Worm (Caenorhabditis elegans) whole organism, young adult: ENCODE data around the gene F21H7.12.

ENCODE experiments used
- B0336.3 ChIP-seq: fragments of 200-800 bp; sonication (Bioruptor generic); IDR thresholded peaks from 2 replicates; pipeline ENCODE4 v1.3.6; 2022; ENCODE audit warnings: missing genetic modification characterization, missing compliant biosample characterization
- D2030.7 ChIP-seq: fragments of 200-800 bp; sonication (Bioruptor generic); IDR thresholded peaks from 2 replicates; pipeline ENCODE4 v1.3.6; 2022; ENCODE audit warnings: missing genetic modification reagents, missing genetic modification characterization, missing compliant biosample characterization
- F23B12.7 ChIP-seq: sonication (generic microtip); optimal IDR thresholded peaks from 2 replicates; lab custom pipeline; 2017; ENCODE audit warnings: missing genetic modification characterization, mild to moderate bottlenecking, missing compliant biosample characterization, antibody characterized with exemption, moderate library complexity; ENCODE audit not compliant: insufficient read depth
- F33H1.4 ChIP-seq: fragments of 200-800 bp; sonication (Bioruptor generic); IDR thresholded peaks from 2 replicates; pipeline ENCODE4 v1.3.6; 2022; ENCODE audit warnings: missing genetic modification reagents, missing genetic modification characterization, missing compliant biosample characterization
- F37B4.10 ChIP-seq: fragments of 200-800 bp; sonication (Bioruptor generic); IDR thresholded peaks from 2 replicates; pipeline ENCODE4 v1.3.6; 2022; ENCODE audit warnings: missing genetic modification characterization, missing compliant biosample characterization
- F52B5.7 ChIP-seq: sonication (generic microtip); optimal IDR thresholded peaks from 2 replicates; lab custom pipeline; 2016; ENCODE audit warnings: mild to moderate bottlenecking, missing genetic modification characterization, missing compliant biosample characterization
- F57C9.4 ChIP-seq: sonication (generic microtip); optimal IDR thresholded peaks from 2 replicates; lab custom pipeline; 2017; ENCODE audit warnings: mild to moderate bottlenecking, missing genetic modification characterization, missing compliant biosample characterization
- K11D2.4 ChIP-seq: fragments of 200-800 bp; sonication (Bioruptor generic); IDR thresholded peaks from 2 replicates; pipeline ENCODE4 v1.3.6; 2022; ENCODE audit warnings: missing genetic modification reagents, missing genetic modification characterization, missing compliant biosample characterization
- K12H6.12 ChIP-seq: fragments of 200-800 bp; sonication (Bioruptor generic); optimal IDR thresholded peaks from 2 replicates; lab custom pipeline; 2018; ENCODE audit warnings: mild to moderate bottlenecking, missing genetic modification characterization, missing compliant biosample characterization
- T26A5.8 ChIP-seq: sonication (generic microtip); optimal IDR thresholded peaks from 2 replicates; lab custom pipeline; 2016; ENCODE audit warnings: missing genetic modification characterization, missing compliant biosample characterization
- Y53G8AR.9 ChIP-seq: fragments of 200-800 bp; sonication (Bioruptor generic); conservative IDR thresholded peaks from 2 replicates; pipeline ENCODE4 v1.3.6; 2022; ENCODE audit warnings: missing genetic modification reagents, missing genetic modification characterization, missing compliant biosample characterization
- Y56A3A.18 ChIP-seq: fragments of 200-800 bp; sonication (Bioruptor generic); IDR thresholded peaks from 2 replicates; pipeline ENCODE4 v1.3.6; 2022; ENCODE audit warnings: missing genetic modification reagents, missing genetic modification characterization, missing compliant biosample characterization
- Y67H2A.10 ChIP-seq: fragments of 200-800 bp; sonication (Bioruptor generic); conservative IDR thresholded peaks from 2 replicates; pipeline ENCODE4 v1.3.6; 2022; ENCODE audit warnings: missing genetic modification reagents, missing genetic modification characterization, missing compliant biosample characterization
- akir-1 ChIP-seq: fragments of 200-800 bp; sonication (Bioruptor generic); optimal IDR thresholded peaks from 2 replicates; lab custom pipeline; 2018; ENCODE audit warnings: mild to moderate bottlenecking, missing genetic modification characterization, moderate library complexity, missing compliant biosample characterization
- athp-1 ChIP-seq: sonication (generic microtip); optimal IDR thresholded peaks from 2 replicates; lab custom pipeline; 2017; ENCODE audit warnings: mild to moderate bottlenecking, missing genetic modification characterization, missing compliant biosample characterization
- attf-3 ChIP-seq: fragments of 200-800 bp; sonication (Bioruptor generic); conservative IDR thresholded peaks from 2 replicates; pipeline ENCODE4 v1.3.6; 2022; ENCODE audit warnings: missing genetic modification reagents, missing genetic modification characterization, missing compliant biosample characterization
- bed-1 ChIP-seq: fragments of 200-800 bp; sonication (Bioruptor generic); IDR thresholded peaks from 2 replicates; pipeline ENCODE4 v1.3.6; 2022; ENCODE audit warnings: missing genetic modification reagents, missing genetic modification characterization, missing compliant biosample characterization
- cebp-2 ChIP-seq: fragments of 200-800 bp; sonication (Bioruptor generic); IDR thresholded peaks from 2 replicates; pipeline ENCODE4 v1.3.6; 2022; ENCODE audit warnings: missing genetic modification characterization, missing compliant biosample characterization
- ceh-40 ChIP-seq: fragments of 200-800 bp; sonication (Bioruptor generic); IDR thresholded peaks from 2 replicates; pipeline ENCODE4 v1.3.6; 2022; ENCODE audit warnings: missing genetic modification characterization, missing compliant biosample characterization
- dpff-1 ChIP-seq: sonication (generic microtip); optimal IDR thresholded peaks from 2 replicates; lab custom pipeline; 2017; ENCODE audit warnings: mild to moderate bottlenecking, missing genetic modification characterization, missing compliant biosample characterization
- egl-18 ChIP-seq: fragments of 200-800 bp; sonication (Bioruptor generic); IDR thresholded peaks from 2 replicates; pipeline ENCODE4 v1.3.6; 2022; ENCODE audit warnings: missing genetic modification reagents, missing genetic modification characterization, missing compliant biosample characterization
- egrh-3 ChIP-seq: fragments of 200-800 bp; sonication (Bioruptor generic); IDR thresholded peaks from 2 replicates; pipeline ENCODE4 v1.3.6; 2022; ENCODE audit warnings: missing genetic modification reagents, missing genetic modification characterization, missing compliant biosample characterization
- ets-4 ChIP-seq: fragments of 200-800 bp; sonication (Bioruptor generic); optimal IDR thresholded peaks from 2 replicates; lab custom pipeline; 2018; ENCODE audit warnings: mild to moderate bottlenecking, missing genetic modification characterization, missing compliant biosample characterization
- fkh-3 ChIP-seq: sonication (generic microtip); optimal IDR thresholded peaks from 2 replicates; lab custom pipeline; 2016; ENCODE audit warnings: mild to moderate bottlenecking, missing genetic modification characterization, missing compliant biosample characterization
- him-1 ChIP-seq: sonication (generic microtip); optimal IDR thresholded peaks from 2 replicates; lab custom pipeline; 2016; ENCODE audit warnings: missing genotype, missing genetic modification reagents, missing genetic modification characterization, missing compliant biosample characterization
- hrde-1 ChIP-seq: sonication (generic microtip); optimal IDR thresholded peaks from 2 replicates; lab custom pipeline; 2016; ENCODE audit warnings: missing genetic modification characterization, mild to moderate bottlenecking, missing compliant biosample characterization, moderate library complexity, missing genotype, missing genetic modification reagents, borderline replicate concordance
- hsf-1 ChIP-seq: fragments of 200-800 bp; sonication (Bioruptor generic); IDR thresholded peaks from 2 replicates; pipeline ENCODE4 v1.3.6; 2022; ENCODE audit warnings: missing genetic modification reagents, missing genetic modification characterization, missing compliant biosample characterization
- let-607 ChIP-seq, 2 experiments: fragments of 200-800 bp in 1 of 2; sonication (Bioruptor generic) in 1 of 2; sonication (generic microtip) in 1 of 2; optimal IDR thresholded peaks; 2 replicates each; lab custom pipeline; 2016 to 2018; ENCODE audit warnings: mild to moderate bottlenecking in 2 of 2, missing compliant biosample characterization in 2 of 2, missing genetic modification characterization in 2 of 2, moderate library complexity in 2 of 2, missing genotype in 1 of 2
- lin-35 ChIP-seq, 3 experiments: fragments of 150-350 bp in 2 of 3; sonication (generic microtip) in 1 of 3; optimal IDR thresholded peaks; 2 replicates each; lab custom pipeline; 2014 to 2018; ENCODE audit warnings: missing biosample characterization in 3 of 3, missing genetic modification characterization in 3 of 3, missing genetic modification reagents in 3 of 3
- lin-54 ChIP-seq: fragments of 200-800 bp; sonication (Bioruptor generic); optimal IDR thresholded peaks from 2 replicates; lab custom pipeline; 2018; ENCODE audit warnings: mild to moderate bottlenecking, missing genetic modification characterization, missing compliant biosample characterization
- madf-8 ChIP-seq: fragments of 200-800 bp; sonication (Bioruptor generic); conservative IDR thresholded peaks from 2 replicates; pipeline ENCODE4 v1.3.6; 2022; ENCODE audit warnings: missing genetic modification reagents, missing genetic modification characterization, missing compliant biosample characterization
- nfya-1 ChIP-seq: sonication (generic microtip); optimal IDR thresholded peaks from 2 replicates; lab custom pipeline; 2017; ENCODE audit warnings: antibody characterized with exemption, missing compliant biosample characterization, missing genetic modification characterization, borderline replicate concordance; ENCODE audit not compliant: insufficient read depth
- nfya-2 ChIP-seq: fragments of 200-800 bp; sonication (Bioruptor generic); IDR thresholded peaks from 2 replicates; pipeline ENCODE4 v1.3.6; 2022; ENCODE audit warnings: missing genetic modification reagents, missing genetic modification characterization, missing compliant biosample characterization
- nhr-120 ChIP-seq: fragments of 200-800 bp; sonication (Bioruptor generic); IDR thresholded peaks from 2 replicates; pipeline ENCODE4 v1.3.6; 2022; ENCODE audit warnings: missing genetic modification characterization, missing compliant biosample characterization
- rcor-1 ChIP-seq: fragments of 200-800 bp; sonication (Bioruptor generic); IDR thresholded peaks from 2 replicates; pipeline ENCODE4 v1.3.6; 2022; ENCODE audit warnings: missing genetic modification reagents, missing genetic modification characterization, missing compliant biosample characterization
- repo-1 ChIP-seq: sonication (generic microtip); optimal IDR thresholded peaks from 2 replicates; lab custom pipeline; 2017; ENCODE audit warnings: mild to moderate bottlenecking, missing genetic modification characterization, missing compliant biosample characterization
- sptf-2 ChIP-seq: fragments of 200-800 bp; sonication (Bioruptor generic); optimal IDR thresholded peaks from 2 replicates; lab custom pipeline; 2018; ENCODE audit warnings: mild to moderate bottlenecking, missing genetic modification characterization, missing compliant biosample characterization
- unc-130 ChIP-seq: sonication (generic microtip); optimal IDR thresholded peaks from 2 replicates; lab custom pipeline; 2016; ENCODE audit warnings: missing genetic modification reagents, missing genetic modification characterization, missing compliant biosample characterization
- zim-3 ChIP-seq: sonication (generic microtip); optimal IDR thresholded peaks from 2 replicates; lab custom pipeline; 2017; ENCODE audit warnings: mild to moderate bottlenecking, missing genetic modification characterization, moderate library complexity, missing compliant biosample characterization

The F21H7.12 gene

ce11 chrV:16246579-16246978 is 16.6 kb downstream of the F21H7.12 start, which contains the start of gene srh-95:
Gene srh-95 (plus strand): TSS chrV:16246879.
- TF ChIP-seq lin-35 (GFP tag; optimal IDR thresholded peaks at IDR 0.05; lab: Kevin White, UChicago) (no peak), K11D2.4 (no peak), B0336.3 (GFP tag; lab: Robert Waterston, UW) (no peak), Y56A3A.18 (no peak)

- TF ChIP-seq repo-1 (tag; lab: Kevin White, UChicago): no peak
- no peak for TF ChIP-seq D2030.7 (GFP tag; lab: Robert Waterston, UW)
- no peak for TF ChIP-seq F23B12.7 (tag; lab: Kevin White, UChicago)
- no peak for TF ChIP-seq F33H1.4 (GFP tag; lab: Robert Waterston, UW)
- TF ChIP-seq fkh-3 (tag; lab: Kevin White, UChicago): no peak
- no peak for TF ChIP-seq Y67H2A.10 (GFP tag; lab: Robert Waterston, UW)
- no peak for TF ChIP-seq ceh-40 (GFP tag; lab: Robert Waterston, UW)
- no peak for TF ChIP-seq hsf-1
- no peak for TF ChIP-seq him-1 (tag; lab: Kevin White, UChicago)
- TF ChIP-seq unc-130 (GFP tag; lab: Kevin White, UChicago): no peak
- TF ChIP-seq ets-4: no peak
- no peak for TF ChIP-seq attf-3 (GFP tag; lab: Robert Waterston, UW)
- no peak for TF ChIP-seq cebp-2 (GFP tag; lab: Robert Waterston, UW)
- TF ChIP-seq nfya-2 (GFP tag; lab: Robert Waterston, UW): no peak
- TF ChIP-seq nfya-1: no peak
- TF ChIP-seq sptf-2 (GFP tag; lab: Kevin White, UChicago): no peak
- TF ChIP-seq T26A5.8 (tag; lab: Kevin White, UChicago): no peak
- TF ChIP-seq bed-1 (GFP tag; lab: Robert Waterston, UW): no peak
- TF ChIP-seq egl-18 (GFP tag; lab: Robert Waterston, UW): no peak
- no peak for TF ChIP-seq zim-3 (tag; lab: Kevin White, UChicago)
- TF ChIP-seq, all 124 proteins: peak for 0
Measured at ce11 chrV:16249105-16249504, 19.1 kb downstream of the F21H7.12 start.

DNA sequence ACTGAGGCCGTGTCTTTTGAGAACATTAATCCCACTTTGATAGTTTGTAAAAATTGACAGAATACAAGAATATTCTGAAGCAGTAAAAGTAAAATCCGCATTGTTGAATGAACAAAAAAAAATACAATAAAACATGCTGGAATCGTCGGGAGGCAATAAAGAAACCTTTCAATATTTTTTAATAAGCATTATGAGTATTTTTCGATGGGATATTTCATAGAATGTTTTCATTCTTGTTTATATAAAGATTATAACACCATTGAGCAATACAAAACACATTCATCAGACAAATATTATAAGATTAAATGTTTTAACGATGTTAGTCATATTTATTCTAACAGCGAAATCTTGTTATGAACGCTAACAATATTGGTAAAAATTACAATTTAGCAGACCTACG is 23.7 kb downstream of the F21H7.12 start, which contains the start of gene gcy-20:
Gene gcy-20 (minus strand): TSS at position 101 of the 400 bp plus-strand sequence.
- no peak for TF ChIP-seq F57C9.4 (tag; lab: Kevin White, UChicago)
- TF ChIP-seq K12H6.12 (tag; lab: Kevin White, UChicago): no peak
- no peak for TF ChIP-seq F37B4.10 (GFP tag; lab: Robert Waterston, UW)
- no peak for TF ChIP-seq athp-1
- TF ChIP-seq rcor-1: no peak
- TF ChIP-seq nhr-120 (GFP tag; lab: Robert Waterston, UW): no peak
- no peak for TF ChIP-seq hrde-1 (tag; lab: Kevin White, UChicago)
- no peak for TF ChIP-seq lin-54 (GFP tag; lab: Kevin White, UChicago)
- TF ChIP-seq F52B5.7 (tag; lab: Kevin White, UChicago): no peak
- no peak for TF ChIP-seq egrh-3 (GFP tag; lab: Robert Waterston, UW)
- no peak for TF ChIP-seq madf-8
- no peak for TF ChIP-seq akir-1
- TF ChIP-seq K11D2.4: no peak

DNA sequence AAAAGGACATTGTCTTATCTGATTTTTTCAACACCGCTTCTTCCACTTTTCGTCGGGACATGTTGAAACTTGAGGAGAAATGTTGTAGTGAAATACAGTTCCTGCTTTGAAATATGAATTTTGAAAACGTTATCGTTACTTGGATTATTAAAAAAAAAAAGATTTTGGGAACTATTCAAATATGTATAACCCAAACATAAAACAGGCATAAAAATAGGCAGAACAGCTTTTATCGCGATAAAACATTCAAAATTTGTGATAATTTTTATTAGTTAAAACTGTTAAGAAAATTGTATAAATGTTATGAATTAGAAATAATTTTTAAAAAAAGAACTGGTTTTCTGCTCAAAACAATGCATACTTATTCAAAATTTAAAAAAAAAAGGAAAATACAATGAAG is 26.4 kb downstream of the F21H7.12 start, which contains the start of gene bgnt-1.3:
Gene bgnt-1.3 (minus strand): TSS at position 101 of the 400 bp plus-strand sequence.
- TF ChIP-seq dpff-1 (no peak), Y53G8AR.9 (GFP tag; lab: Robert Waterston, UW) (no peak), cebp-2 (GFP tag; lab: Robert Waterston, UW) (no peak), let-607 (tag; optimal IDR thresholded peaks at IDR 0.05; lab: Kevin White, UChicago) (no peak)
